Fruit fly (Drosophila melanogaster): Measurements from ENCODE around the gene PyK.

Gene PyK

DNA sequence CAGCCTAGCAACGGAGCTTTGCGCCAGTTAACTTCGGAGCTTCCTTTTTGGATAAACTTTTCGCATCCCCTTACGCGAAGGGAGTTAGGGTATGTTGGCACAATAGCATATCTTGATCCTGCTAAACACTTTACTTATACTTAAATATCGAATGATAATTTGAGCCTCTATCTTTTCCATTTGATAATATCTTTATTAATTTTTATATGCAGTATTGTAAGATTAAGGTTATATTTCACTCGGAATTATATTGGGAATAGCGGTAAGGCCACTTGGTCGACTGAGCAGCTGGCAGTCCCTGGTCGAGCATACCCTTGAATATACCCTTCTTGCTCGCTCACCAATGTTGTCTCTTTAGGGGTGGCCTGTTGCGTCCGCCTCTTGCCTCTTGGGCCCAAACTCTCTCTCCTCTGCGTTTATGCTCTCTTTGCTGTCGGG is 1.5 kb downstream of the PyK start (continued):
- TF ChIP-seq CG18011 (GFP tag; optimal IDR thresholded peaks at IDR 0.05) (no peak), pan (optimal IDR thresholded peaks at IDR 0.05) (peak in 1 of 2 experiments; percentile 31), pan (GFP tag; optimal IDR thresholded peaks at IDR 0.05 in 1 of 2, IDR thresholded peaks at IDR 0.05 in 1 of 2) (peak in 1 of 2 experiments; percentile 82), trem (tag; optimal IDR thresholded peaks at IDR 0.05) (no peak), CG18619 (GFP tag; optimal IDR thresholded peaks at IDR 0.05) (peak; percentile 69), kah (GFP tag; optimal IDR thresholded peaks at IDR 0.05) (no peak), CG3407 (GFP tag; optimal IDR thresholded peaks at IDR 0.05) (peak; percentile 39), CG14014 (GFP tag; IDR thresholded peaks at IDR 0.05) (peak; percentile 81), ara (GFP tag; IDR thresholded peaks at IDR 0.05) (peak; percentile 46), Atf-2 (GFP tag; optimal IDR thresholded peaks at IDR 0.05) (no peak), CG11695 (GFP tag; IDR thresholded peaks at IDR 0.05) (peak; percentile 61; the same call in 2 of the 3 replicates), zfh1 (GFP tag; IDR thresholded peaks at IDR 0.05) (peak; percentile 65; the same call in 2 of the 3 replicates), CG16779 (GFP tag; IDR thresholded peaks at IDR 0.05) (0 out of 2 replicates have a peak, but pooled peaks have one; percentile 10), Atf6 (GFP tag; IDR thresholded peaks at IDR 0.05) (peak; percentile 91), onecut (GFP tag; IDR thresholded peaks at IDR 0.05) (peak; percentile 38; the same call in 1 of the 2 replicates), CrebB (tag; optimal IDR thresholded peaks at IDR 0.05) (no peak), NC2β (GFP tag; optimal IDR thresholded peaks at IDR 0.05) (no peak), CG11398 (GFP tag; optimal IDR thresholded peaks at IDR 0.05) (no peak), nmo (GFP tag; optimal IDR thresholded peaks at IDR 0.05) (peak; percentile 64), CG12155 (GFP tag; optimal IDR thresholded peaks at IDR 0.05) (peak; percentile 44), CG9609 (GFP tag; optimal IDR thresholded peaks at IDR 0.05) (no peak), D19B (GFP tag; optimal IDR thresholded peaks at IDR 0.05) (peak; percentile 94), gcm2 (GFP tag; optimal IDR thresholded peaks at IDR 0.05) (peak; percentile 5), esg (GFP tag; conservative IDR thresholded peaks at IDR 0.05) (peak; percentile 73), ind (GFP tag; optimal IDR thresholded peaks at IDR 0.05) (peak; percentile 63), her (GFP tag; optimal IDR thresholded peaks at IDR 0.05) (no peak), CG4328 (GFP tag; optimal IDR thresholded peaks at IDR 0.05) (peak; percentile 46), run (tag; optimal IDR thresholded peaks at IDR 0.05) (peak; percentile 8), D19A (tag; optimal IDR thresholded peaks at IDR 0.05) (peak; percentile 75), CG4282 (GFP tag; optimal IDR thresholded peaks at IDR 0.05) (no peak), CG17912 (GFP tag; optimal IDR thresholded peaks at IDR 0.05) (no peak), mld (GFP tag; IDR thresholded peaks at IDR 0.05; ENCODE audit: partially characterized antibody) (no peak), wek (GFP tag; optimal IDR thresholded peaks at IDR 0.05) (no peak), CG32767 (GFP tag; IDR thresholded peaks at IDR 0.05) (peak; percentile 60), cad (GFP tag; optimal IDR thresholded peaks at IDR 0.05) (no peak), Asciz (GFP tag; optimal IDR thresholded peaks at IDR 0.05) (peak; percentile 30), klu (GFP tag; IDR thresholded peaks at IDR 0.05) (no peak; the same call in 1 of the 2 replicates), Dref (GFP tag; IDR thresholded peaks at IDR 0.05) (no peak), CG31441 (GFP tag; IDR thresholded peaks at IDR 0.05) (no peak; the same call in 1 of the 2 replicates), Xrp1 (GFP tag; IDR thresholded peaks at IDR 0.05) (no peak; the same call in 1 of the 2 replicates), Lhr (GFP tag; optimal IDR thresholded peaks at IDR 0.05) (no peak), lbe (GFP tag; optimal IDR thresholded peaks at IDR 0.05) (peak; percentile 25), Chrac-16 (GFP tag; optimal IDR thresholded peaks at IDR 0.05) (peak; percentile 14), Meics (GFP tag; optimal IDR thresholded peaks at IDR 0.05) (peak; percentile 77), gcm (GFP tag; optimal IDR thresholded peaks at IDR 0.05) (no peak), crp (GFP tag; optimal IDR thresholded peaks at IDR 0.05) (peak in 1 of 2 experiments; percentile 31), unc-4 (GFP tag; IDR thresholded peaks at IDR 0.05; ENCODE audit: partially characterized antibody) (no peak), yki (optimal IDR thresholded peaks at IDR 0.05) (peak; percentile 4), CG12236 (GFP tag; optimal IDR thresholded peaks at IDR 0.05) (no peak), trh (GFP tag; optimal IDR thresholded peaks at IDR 0.05) (peak; percentile 50), CG7271 (tag; optimal IDR thresholded peaks at IDR 0.05) (no peak), psq (GFP tag; optimal IDR thresholded peaks at IDR 0.05) (no peak)

All from whole organism, embryonic.